Worm (Caenorhabditis elegans) whole organism, late embryonic: ENCODE measurements around the gene F58F9.9.

Source experiments
- ceh-30 ChIP-seq: fragments of 150-350 bp; optimal IDR thresholded peaks from 2 replicates; lab custom pipeline; 2014; ENCODE audit warnings: missing biosample characterization, missing genetic modification characterization
- ceh-31 ChIP-seq: sonication (generic microtip); optimal IDR thresholded peaks from 2 replicates; lab custom pipeline; 2016; ENCODE audit warnings: missing genetic modification characterization, missing compliant biosample characterization
- elt-2 ChIP-seq: sonication (generic microtip); optimal IDR thresholded peaks from 2 replicates; lab custom pipeline; 2016; ENCODE audit warnings: missing genetic modification reagents, missing genetic modification characterization, missing compliant biosample characterization
- ets-4 ChIP-seq: sonication (generic microtip); optimal IDR thresholded peaks from 2 replicates; lab custom pipeline; 2016; ENCODE audit warnings: missing genetic modification characterization, missing compliant biosample characterization
- lin-11 ChIP-seq: fragments of 200-800 bp; sonication (Bioruptor generic); optimal IDR thresholded peaks from 2 replicates; lab custom pipeline; 2018; ENCODE audit warnings: mild to moderate bottlenecking, missing genetic modification characterization, missing compliant biosample characterization
- nhr-11 ChIP-seq: fragments of 150-350 bp; optimal IDR thresholded peaks from 2 replicates; lab custom pipeline; 2014; ENCODE audit warnings: missing biosample characterization, missing genetic modification characterization
- pha-4 ChIP-seq: fragments of 150-350 bp; optimal IDR thresholded peaks from 2 replicates; lab custom pipeline; 2018; ENCODE audit warnings: missing biosample characterization, missing genetic modification reagents, missing genetic modification characterization
- pqm-1 ChIP-seq: sonication (generic microtip); optimal IDR thresholded peaks from 2 replicates; lab custom pipeline; 2016; ENCODE audit warnings: missing genetic modification characterization, missing compliant biosample characterization
- sdc-2 ChIP-seq: sonication (generic microtip); optimal IDR thresholded peaks from 2 replicates; lab custom pipeline; 2016; ENCODE audit warnings: missing genotype, missing genetic modification characterization, missing compliant biosample characterization
- unc-86 ChIP-seq: sonication (generic microtip); optimal IDR thresholded peaks from 2 replicates; lab custom pipeline; 2016; ENCODE audit warnings: missing genetic modification characterization, missing compliant biosample characterization

- TF ChIP-seq ceh-31 (tag; lab: Kevin White, UChicago), result no peak
- TF ChIP-seq ets-4, result no peak
- no peak for TF ChIP-seq ceh-30 (tag; lab: Kevin White, UChicago)
- TF ChIP-seq pha-4, result no peak
- TF ChIP-seq elt-2 (tag; lab: Kevin White, UChicago), result no peak
- TF ChIP-seq lin-11 (tag; lab: Kevin White, UChicago), result no peak
- TF ChIP-seq sdc-2 (tag; lab: Kevin White, UChicago), result no peak
- no peak for TF ChIP-seq pqm-1 (tag; lab: Kevin White, UChicago)
- no peak for TF ChIP-seq nhr-11
- no peak for TF ChIP-seq unc-86 (tag; lab: Kevin White, UChicago)
Observed at ce11 chrIV:6230560-6231073, 9.5 kb upstream of the F58F9.9 start, which contains the start of gene F58F9.4.
